Worm (Caenorhabditis elegans) whole organism, mixed stage, embryonic: ENCODE data around the gene F10E9.3.

Experiments
- M03D4.4 ChIP-seq: sonication (generic microtip); optimal IDR thresholded peaks from 2 replicates; lab custom pipeline; 2017; ENCODE audit warnings: mild to moderate bottlenecking, missing genetic modification characterization, missing compliant biosample characterization
- bed-3 ChIP-seq: fragments of 200-800 bp; sonication (Bioruptor generic); optimal IDR thresholded peaks from 3 replicates; lab custom pipeline; 2018; ENCODE audit warnings: mild to moderate bottlenecking, missing genetic modification characterization, moderate library complexity, missing compliant biosample characterization
- blmp-1 ChIP-seq: fragments of 150-350 bp; optimal IDR thresholded peaks from 2 replicates; lab custom pipeline; 2014; ENCODE audit warnings: missing biosample characterization, missing genetic modification characterization
- ceh-39 ChIP-seq: fragments of 150-350 bp; optimal IDR thresholded peaks from 2 replicates; lab custom pipeline; 2014; ENCODE audit warnings: missing biosample characterization, missing genetic modification characterization
- ceh-43 ChIP-seq: fragments of 200-800 bp; sonication (Bioruptor generic); optimal IDR thresholded peaks from 2 replicates; lab custom pipeline; 2018; ENCODE audit warnings: mild to moderate bottlenecking, missing genetic modification characterization, moderate library complexity, missing compliant biosample characterization
- ceh-83 ChIP-seq: fragments of 200-800 bp; sonication (Bioruptor generic); optimal IDR thresholded peaks from 2 replicates; lab custom pipeline; 2018; ENCODE audit warnings: mild to moderate bottlenecking, missing genetic modification characterization, missing compliant biosample characterization
- ces-1 ChIP-seq: fragments of 150-350 bp; optimal IDR thresholded peaks from 2 replicates; lab custom pipeline; 2014; ENCODE audit warnings: missing biosample characterization, missing genetic modification reagents, missing genetic modification characterization
- cnd-1 ChIP-seq: fragments of 200-800 bp; sonication (Bioruptor generic); optimal IDR thresholded peaks from 2 replicates; lab custom pipeline; 2018; ENCODE audit warnings: mild to moderate bottlenecking, missing genetic modification characterization, missing compliant biosample characterization
- drap-1 ChIP-seq: fragments of 200-800 bp; sonication (Bioruptor generic); optimal IDR thresholded peaks from 3 replicates; lab custom pipeline; 2018; ENCODE audit warnings: mild to moderate bottlenecking, missing genetic modification characterization, missing compliant biosample characterization
- elt-1 ChIP-seq: sonication (generic microtip); optimal IDR thresholded peaks from 2 replicates; lab custom pipeline; 2017; ENCODE audit warnings: missing genetic modification characterization, mild to moderate bottlenecking, missing compliant biosample characterization, antibody characterized with exemption, moderate library complexity, borderline replicate concordance; ENCODE audit not compliant: insufficient read depth
- elt-3 ChIP-seq: fragments of 150-350 bp; optimal IDR thresholded peaks from 2 replicates; lab custom pipeline; 2014; ENCODE audit warnings: missing biosample characterization, missing genetic modification characterization
- flh-1 ChIP-seq: fragments of 200-800 bp; sonication (Bioruptor generic); optimal IDR thresholded peaks from 2 replicates; lab custom pipeline; 2018; ENCODE audit warnings: mild to moderate bottlenecking, missing genetic modification characterization, moderate library complexity, missing compliant biosample characterization
- ham-2 ChIP-seq: fragments of 200-800 bp; sonication (Bioruptor generic); optimal IDR thresholded peaks from 2 replicates; lab custom pipeline; 2018; ENCODE audit warnings: mild to moderate bottlenecking, missing genetic modification characterization, missing compliant biosample characterization
- hlh-1 ChIP-seq: fragments of 150-350 bp; optimal IDR thresholded peaks from 2 replicates; lab custom pipeline; 2014; ENCODE audit warnings: missing biosample characterization, missing genetic modification reagents, missing genetic modification characterization
- lin-13 ChIP-seq: fragments of 150-350 bp; optimal IDR thresholded peaks from 2 replicates; lab custom pipeline; 2014; ENCODE audit warnings: missing biosample characterization, missing genetic modification characterization
- lin-32 ChIP-seq: fragments of 200-800 bp; sonication (Bioruptor generic); optimal IDR thresholded peaks from 2 replicates; lab custom pipeline; 2018; ENCODE audit warnings: mild to moderate bottlenecking, missing genetic modification characterization, missing compliant biosample characterization
- lsy-2 ChIP-seq: fragments of 150-350 bp; optimal IDR thresholded peaks from 2 replicates; lab custom pipeline; 2014; ENCODE audit warnings: missing biosample characterization, missing genetic modification characterization
- mab-5 ChIP-seq: fragments of 150-350 bp; optimal IDR thresholded peaks from 2 replicates; lab custom pipeline; 2014; ENCODE audit warnings: missing biosample characterization, missing genetic modification characterization
- mep-1 ChIP-seq: fragments of 150-350 bp; optimal IDR thresholded peaks from 2 replicates; lab custom pipeline; 2017; ENCODE audit warnings: missing biosample characterization, missing genetic modification reagents, missing genetic modification characterization, inconsistent platforms
- mls-2 ChIP-seq: sonication (generic microtip); optimal IDR thresholded peaks from 2 replicates; lab custom pipeline; 2016; ENCODE audit warnings: mild to moderate bottlenecking, missing genetic modification characterization, moderate library complexity, missing compliant biosample characterization
- nhr-12 ChIP-seq: fragments of 150-350 bp; optimal IDR thresholded peaks from 2 replicates; lab custom pipeline; 2014; ENCODE audit warnings: missing biosample characterization, missing genetic modification characterization
- nhr-2 ChIP-seq: fragments of 150-350 bp; optimal IDR thresholded peaks from 2 replicates; lab custom pipeline; 2014; ENCODE audit warnings: missing biosample characterization, missing genetic modification characterization
- nhr-237 ChIP-seq: fragments of 150-350 bp; optimal IDR thresholded peaks from 2 replicates; lab custom pipeline; 2014; ENCODE audit warnings: missing biosample characterization, missing genetic modification characterization
- nhr-28 ChIP-seq: fragments of 150-350 bp; optimal IDR thresholded peaks from 2 replicates; lab custom pipeline; 2014; ENCODE audit warnings: missing biosample characterization, missing genetic modification characterization
- nhr-76 ChIP-seq: sonication (generic microtip); optimal IDR thresholded peaks from 2 replicates; lab custom pipeline; 2017; ENCODE audit warnings: missing biosample characterization, missing genetic modification characterization
- pha-4 ChIP-seq: fragments of 150-350 bp; optimal IDR thresholded peaks from 2 replicates; lab custom pipeline; 2018; ENCODE audit warnings: missing biosample characterization, missing genetic modification reagents, missing genetic modification characterization
- sem-2 ChIP-seq: fragments of 200-800 bp; sonication (Bioruptor generic); optimal IDR thresholded peaks from 2 replicates; lab custom pipeline; 2018; ENCODE audit warnings: mild to moderate bottlenecking, missing genetic modification characterization, missing compliant biosample characterization
- snpc-4 ChIP-seq: fragments of 150-350 bp; optimal IDR thresholded peaks from 2 replicates; lab custom pipeline; 2014; ENCODE audit warnings: missing biosample characterization, missing genetic modification characterization
- sptf-1 ChIP-seq: sonication (generic microtip); optimal IDR thresholded peaks from 2 replicates; lab custom pipeline; 2017; ENCODE audit warnings: mild to moderate bottlenecking, missing genetic modification characterization, moderate library complexity, missing compliant biosample characterization
- tbx-8 ChIP-seq: fragments of 200-800 bp; sonication (Bioruptor generic); optimal IDR thresholded peaks from 2 replicates; lab custom pipeline; 2018; ENCODE audit warnings: mild to moderate bottlenecking, missing genetic modification characterization, moderate library complexity, missing compliant biosample characterization
- unc-120 ChIP-seq: sonication (generic microtip); optimal IDR thresholded peaks from 2 replicates; lab custom pipeline; 2017; ENCODE audit warnings: missing genetic modification characterization, missing compliant biosample characterization; ENCODE audit not compliant: poor library complexity, severe bottlenecking
- unc-39 ChIP-seq: fragments of 150-350 bp; optimal IDR thresholded peaks from 2 replicates; lab custom pipeline; 2014; ENCODE audit warnings: missing biosample characterization, missing genetic modification characterization
- unc-62 ChIP-seq: fragments of 150-350 bp; optimal IDR thresholded peaks from 2 replicates; lab custom pipeline; 2014; ENCODE audit warnings: missing biosample characterization, missing genetic modification reagents, missing genetic modification characterization
- zip-8 ChIP-seq: fragments of 150-350 bp; optimal IDR thresholded peaks from 2 replicates; lab custom pipeline; 2014; ENCODE audit warnings: missing biosample characterization, missing genetic modification characterization
- ztf-11 ChIP-seq: fragments of 150-350 bp; optimal IDR thresholded peaks from 2 replicates; lab custom pipeline; 2014; ENCODE audit warnings: missing biosample characterization, missing genetic modification characterization

Gene F10E9.3

ce11 chrIII:8310239-8311057, at the start of gene F10E9.3:
F10E9.3 (plus strand) TSS chrIII:8311007.
- peak; percentile 39 for TF ChIP-seq hlh-1 (tag; lab: Kevin White, UChicago)
- TF ChIP-seq nhr-28 (tag; lab: Kevin White, UChicago), result no peak
- TF ChIP-seq pha-4 (tag; lab: Kevin White, UChicago), result no peak
- TF ChIP-seq mab-5 (tag; lab: Kevin White, UChicago), result no peak
- TF ChIP-seq cnd-1, result no peak
- no peak for TF ChIP-seq flh-1 (GFP tag; lab: Kevin White, UChicago)
- no peak for TF ChIP-seq nhr-76 (tag; lab: Kevin White, UChicago)
- peak; percentile 93 for TF ChIP-seq lsy-2 (tag; lab: Kevin White, UChicago)
- peak; percentile 49 for TF ChIP-seq mep-1 (tag; lab: Kevin White, UChicago)
- no peak for TF ChIP-seq ceh-43 (GFP tag; lab: Kevin White, UChicago)
- no peak for TF ChIP-seq unc-120
- no peak for TF ChIP-seq nhr-12 (tag; lab: Kevin White, UChicago)
- peak; percentile 8 for TF ChIP-seq ces-1 (GFP tag; lab: Kevin White, UChicago)
- TF ChIP-seq snpc-4 (tag; lab: Kevin White, UChicago), result no peak
- TF ChIP-seq zip-8 (tag; lab: Kevin White, UChicago), result no peak
- TF ChIP-seq sem-2 (GFP tag; lab: Kevin White, UChicago), result no peak
- TF ChIP-seq nhr-2 (tag; lab: Kevin White, UChicago), result no peak
- no peak for TF ChIP-seq blmp-1 (tag; lab: Kevin White, UChicago)
- TF ChIP-seq ham-2, result no peak
- TF ChIP-seq lin-32 (GFP tag; lab: Kevin White, UChicago), result no peak
- no peak for TF ChIP-seq elt-3
- TF ChIP-seq unc-62 (GFP tag; lab: Kevin White, UChicago), result no peak
- TF ChIP-seq nhr-237 (tag; lab: Kevin White, UChicago), result no peak
- TF ChIP-seq ceh-83 (GFP tag; lab: Kevin White, UChicago), result no peak
- no peak for TF ChIP-seq mls-2 (tag; lab: Kevin White, UChicago)
- TF ChIP-seq ceh-39 (tag; lab: Kevin White, UChicago), result peak; percentile 34
- no peak for TF ChIP-seq tbx-8 (GFP tag; lab: Kevin White, UChicago)
- no peak for TF ChIP-seq elt-1 (tag; lab: Kevin White, UChicago)
- TF ChIP-seq sptf-1 (tag; lab: Kevin White, UChicago), result no peak
- TF ChIP-seq ztf-11 (tag; lab: Kevin White, UChicago), result no peak
- TF ChIP-seq drap-1, result no peak
- TF ChIP-seq M03D4.4 (tag; lab: Kevin White, UChicago), result no peak
- TF ChIP-seq unc-39, result no peak
- TF ChIP-seq bed-3 (GFP tag; lab: Kevin White, UChicago), result no peak
- no peak for TF ChIP-seq lin-13

ce11 chrIII:8262599-8262998, 48.2 kb upstream of the F10E9.3 start:
- TF ChIP-seq unc-62 (GFP tag; lab: Kevin White, UChicago) (no peak), ceh-83 (GFP tag; lab: Kevin White, UChicago) (no peak), bed-3 (GFP tag; lab: Kevin White, UChicago) (no peak), ztf-11 (tag; lab: Kevin White, UChicago) (no peak), blmp-1 (tag; lab: Kevin White, UChicago) (no peak), nhr-28 (tag; lab: Kevin White, UChicago) (no peak), nhr-12 (tag; lab: Kevin White, UChicago) (no peak), nhr-237 (tag; lab: Kevin White, UChicago) (no peak), lin-32 (GFP tag; lab: Kevin White, UChicago) (no peak), ces-1 (GFP tag; lab: Kevin White, UChicago) (no peak), lin-13 (no peak), cnd-1 (no peak), M03D4.4 (tag; lab: Kevin White, UChicago) (no peak), ham-2 (no peak), ceh-39 (tag; lab: Kevin White, UChicago) (no peak), pha-4 (tag; lab: Kevin White, UChicago) (no peak), nhr-2 (tag; lab: Kevin White, UChicago) (no peak), sem-2 (GFP tag; lab: Kevin White, UChicago) (no peak), snpc-4 (tag; lab: Kevin White, UChicago) (no peak), mab-5 (tag; lab: Kevin White, UChicago) (no peak)
